Fruit fly (Drosophila melanogaster): Measurements from ENCODE around the gene crb.
A peak's percentile ranks its signal among the peaks of the same experiment; 100 is the strongest.

DNA sequence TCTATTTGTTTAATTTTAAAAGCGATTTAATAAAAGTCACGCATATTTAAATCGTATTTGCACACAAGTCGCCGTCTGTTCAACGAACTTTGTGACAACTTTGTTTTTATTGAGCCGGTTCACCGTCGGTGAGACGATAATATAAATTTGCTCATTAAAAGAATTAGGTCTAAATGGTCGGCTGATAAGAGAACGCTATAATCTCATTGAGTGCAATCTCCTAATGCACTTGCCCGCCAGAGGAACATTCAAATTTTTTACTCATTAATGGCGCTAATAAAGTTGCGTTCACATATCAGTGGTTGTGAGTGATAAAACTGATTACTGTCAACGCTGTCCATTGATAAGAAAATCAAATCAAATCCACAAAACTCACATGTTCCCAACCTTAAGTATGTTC, 16.1 kb upstream of the crb start:
- TF ChIP-seq CG1620 (GFP tag; optimal IDR thresholded peaks at IDR 0.05) = no peak
- TF ChIP-seq tj (GFP tag; optimal IDR thresholded peaks at IDR 0.05) = no peak
- no peak for TF ChIP-seq pad (GFP tag; optimal IDR thresholded peaks at IDR 0.05)
- no peak for TF ChIP-seq cnc (optimal IDR thresholded peaks at IDR 0.05)
- no peak for TF ChIP-seq Hr96 (GFP tag; optimal IDR thresholded peaks at IDR 0.05)
- TF ChIP-seq cic (GFP tag; optimal IDR thresholded peaks at IDR 0.05) = peak; percentile 48
- no peak for TF ChIP-seq CG11617 (GFP tag; optimal IDR thresholded peaks at IDR 0.05)
- peak; percentile 60 for TF ChIP-seq CG33017 (tag; optimal IDR thresholded peaks at IDR 0.05)
- TF ChIP-seq ovo (GFP tag; optimal IDR thresholded peaks at IDR 0.05) = no peak
- TF ChIP-seq Crg-1 (GFP tag; optimal IDR thresholded peaks at IDR 0.05) = no peak
- TF ChIP-seq kay (GFP tag; ENCODE audit: borderline replicate concordance) = peak; percentile 71
- no peak for TF ChIP-seq CG14711 (tag; optimal IDR thresholded peaks at IDR 0.05)
- no peak for TF ChIP-seq toe (GFP tag; optimal IDR thresholded peaks at IDR 0.05)
- TF ChIP-seq Mnt (GFP tag; optimal IDR thresholded peaks at IDR 0.05) = no peak

Data from whole organism, adult.